Worm (Caenorhabditis elegans): ENCODE results near the gene F48E8.3.

ce11 chrIII:5448177-5448576, 13.0 kb upstream of the F48E8.3 start, which contains the start of gene skpt-1:
- no peak for TF ChIP-seq ztf-4 (tag; optimal IDR thresholded peaks at IDR 0.05)
- TF ChIP-seq egl-27 (tag; optimal IDR thresholded peaks at IDR 0.05), result no peak
- no peak for TF ChIP-seq zag-1 (tag; optimal IDR thresholded peaks at IDR 0.05)
- TF ChIP-seq nhr-237 (tag; optimal IDR thresholded peaks at IDR 0.05), result no peak
- no peak for TF ChIP-seq ama-1 (optimal IDR thresholded peaks at IDR 0.05)
- no peak for TF ChIP-seq blmp-1 (tag; optimal IDR thresholded peaks at IDR 0.05; ENCODE audit: insufficient read depth)
- peak; percentile 82 for TF ChIP-seq gmeb-1 (tag; optimal IDR thresholded peaks at IDR 0.05)
- no peak for TF ChIP-seq unc-62 (GFP tag; optimal IDR thresholded peaks at IDR 0.05)
- TF ChIP-seq nhr-12 (tag; optimal IDR thresholded peaks at IDR 0.05), result no peak
- TF ChIP-seq snpc-4 (tag; optimal IDR thresholded peaks at IDR 0.05), result no peak
- TF ChIP-seq unc-39 (tag; optimal IDR thresholded peaks at IDR 0.05), result no peak
- no peak for TF ChIP-seq nhr-21 (tag; optimal IDR thresholded peaks at IDR 0.05)
- no peak for TF ChIP-seq F13H6.1 (tag; optimal IDR thresholded peaks at IDR 0.05)
- no peak for TF ChIP-seq nhr-77 (tag; optimal IDR thresholded peaks at IDR 0.05)
